Fruit fly (Drosophila melanogaster): Measurements from ENCODE around the gene CG11307.

DNA sequence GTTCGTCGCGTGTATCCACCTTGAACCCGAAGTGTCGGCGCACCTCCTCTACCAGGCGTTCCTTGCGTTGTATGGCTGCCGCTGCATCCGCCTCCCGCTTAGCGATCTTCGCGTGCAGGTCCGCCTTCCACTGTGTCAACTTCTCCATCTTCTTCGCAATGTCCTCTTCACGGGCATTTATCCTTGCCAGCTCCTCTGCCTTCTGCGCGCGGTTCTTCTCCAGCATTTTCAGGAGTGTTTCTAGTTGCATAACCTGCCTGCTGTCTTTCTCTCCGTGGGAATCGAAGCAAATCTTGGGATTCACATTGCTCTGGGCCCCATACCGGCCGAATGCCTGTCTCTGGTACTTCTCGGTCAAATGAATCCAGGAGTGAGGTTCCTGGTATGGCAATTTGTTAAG is 49.2 kb upstream of the CG11307 start:
- TF ChIP-seq CG8478 (optimal IDR thresholded peaks at IDR 0.05) (no peak), CTCF (optimal IDR thresholded peaks at IDR 0.05) (no peak)
